Worm (Caenorhabditis elegans) whole organism, L1 larva: ENCODE results near the gene F23H12.3.

ENCODE experiments used
- nhr-28 ChIP-seq: fragments of 150-350 bp; optimal IDR thresholded peaks from 2 replicates; lab custom pipeline; 2014; ENCODE audit warnings: missing biosample characterization, missing genetic modification characterization
- skn-1 ChIP-seq: fragments of 150-350 bp; optimal IDR thresholded peaks from 2 replicates; lab custom pipeline; 2014; ENCODE audit warnings: missing biosample characterization, missing genetic modification characterization
- snu-23 ChIP-seq: sonication (generic microtip); optimal IDR thresholded peaks from 2 replicates; lab custom pipeline; 2016; ENCODE audit warnings: missing genetic modification characterization, missing compliant biosample characterization

ce11 chrV:12365104-12365503, 20.2 kb downstream of the F23H12.3 start, which contains the start of gene fipr-2:
- TF ChIP-seq skn-1 (no peak), snu-23 (GFP tag; lab: Kevin White, UChicago) (no peak), nhr-28 (tag; lab: Kevin White, UChicago) (no peak)
